Worm (Caenorhabditis elegans) whole organism, L2 larva: ENCODE measurements around the gene pitr-5.

Source experiments
- R02D3.7 ChIP-seq: fragments of 150-350 bp; optimal IDR thresholded peaks from 2 replicates; lab custom pipeline; 2014; ENCODE audit warnings: missing biosample characterization, missing genetic modification characterization
- Y55F3AM.14 ChIP-seq: fragments of 200-800 bp; sonication (Bioruptor generic); optimal IDR thresholded peaks from 2 replicates; lab custom pipeline; 2018; ENCODE audit warnings: mild to moderate bottlenecking, missing genetic modification characterization, missing compliant biosample characterization
- aly-2 ChIP-seq: fragments of 150-350 bp; optimal IDR thresholded peaks from 2 replicates; lab custom pipeline; 2014; ENCODE audit warnings: missing biosample characterization, missing genetic modification characterization
- elt-1 ChIP-seq: fragments of 150-350 bp; optimal IDR thresholded peaks from 2 replicates; lab custom pipeline; 2014; ENCODE audit warnings: missing biosample characterization, missing genetic modification characterization
- lin-13 ChIP-seq: fragments of 150-350 bp; optimal IDR thresholded peaks from 2 replicates; lab custom pipeline; 2014; ENCODE audit warnings: missing biosample characterization, missing genetic modification reagents, missing genetic modification characterization
- mab-5 ChIP-seq: fragments of 150-350 bp; optimal IDR thresholded peaks from 2 replicates; lab custom pipeline; 2014; ENCODE audit warnings: missing biosample characterization, missing genetic modification characterization
- mdl-1 ChIP-seq, 2 experiments: fragments of 150-350 bp in 1 of 2; sonication (generic microtip) in 1 of 2; optimal IDR thresholded peaks; 2 replicates each; lab custom pipeline; 2017; ENCODE audit warnings: missing biosample characterization in 2 of 2, missing genetic modification characterization in 2 of 2
- nhr-237 ChIP-seq: fragments of 150-350 bp; optimal IDR thresholded peaks from 2 replicates; lab custom pipeline; 2014; ENCODE audit warnings: missing biosample characterization, missing genetic modification characterization
- nhr-6 ChIP-seq: fragments of 150-350 bp; optimal IDR thresholded peaks from 2 replicates; lab custom pipeline; 2014; ENCODE audit warnings: missing biosample characterization, missing genetic modification characterization
- skn-1 ChIP-seq: sonication (generic microtip); optimal IDR thresholded peaks from 2 replicates; lab custom pipeline; 2017; ENCODE audit warnings: missing biosample characterization, missing genetic modification characterization
- unc-62 ChIP-seq: fragments of 150-350 bp; optimal IDR thresholded peaks from 2 replicates; lab custom pipeline; 2014; ENCODE audit warnings: missing biosample characterization, missing genetic modification reagents, missing genetic modification characterization

- TF ChIP-seq nhr-237 (tag; lab: Kevin White, UChicago) (no peak), unc-62 (no peak), lin-13 (GFP tag; lab: Kevin White, UChicago) (no peak), nhr-6 (tag; lab: Kevin White, UChicago) (no peak), mdl-1 (tag; optimal IDR thresholded peaks at IDR 0.05; lab: Kevin White, UChicago) (no peak), mab-5 (tag; lab: Kevin White, UChicago) (no peak), Y55F3AM.14 (GFP tag; lab: Kevin White, UChicago) (no peak), aly-2 (tag; lab: Kevin White, UChicago) (no peak), elt-1 (tag; lab: Kevin White, UChicago) (no peak), R02D3.7 (no peak), skn-1 (tag; lab: Kevin White, UChicago) (no peak)
Observed at ce11 chrV:7198403-7198802, 13.8 kb downstream of the pitr-5 start.
